Worm (Caenorhabditis elegans) whole organism, L3 larva: ENCODE data around the gene T20G5.13.

Source experiments
- ceh-16 ChIP-seq: sonication (generic microtip); optimal IDR thresholded peaks from 2 replicates; lab custom pipeline; 2017; ENCODE audit warnings: missing biosample characterization, missing genetic modification characterization
- eor-1 ChIP-seq, 2 experiments: fragments of 150-350 bp; optimal IDR thresholded peaks; 2 replicates each; lab custom pipeline; 2014 to 2018; ENCODE audit warnings: missing biosample characterization in 2 of 2, missing genetic modification characterization in 2 of 2
- nhr-11 ChIP-seq: fragments of 150-350 bp; optimal IDR thresholded peaks from 2 replicates; lab custom pipeline; 2014; ENCODE audit warnings: missing biosample characterization, missing genetic modification characterization
- nhr-77 ChIP-seq: fragments of 150-350 bp; optimal IDR thresholded peaks from 2 replicates; lab custom pipeline; 2014; ENCODE audit warnings: missing biosample characterization, missing genetic modification characterization
- unc-62 ChIP-seq: fragments of 150-350 bp; sonication (generic microtip); optimal IDR thresholded peaks from 4 replicates; lab custom pipeline; 2014; ENCODE audit warnings: missing biosample characterization, missing genetic modification reagents, missing genetic modification characterization

DNA sequence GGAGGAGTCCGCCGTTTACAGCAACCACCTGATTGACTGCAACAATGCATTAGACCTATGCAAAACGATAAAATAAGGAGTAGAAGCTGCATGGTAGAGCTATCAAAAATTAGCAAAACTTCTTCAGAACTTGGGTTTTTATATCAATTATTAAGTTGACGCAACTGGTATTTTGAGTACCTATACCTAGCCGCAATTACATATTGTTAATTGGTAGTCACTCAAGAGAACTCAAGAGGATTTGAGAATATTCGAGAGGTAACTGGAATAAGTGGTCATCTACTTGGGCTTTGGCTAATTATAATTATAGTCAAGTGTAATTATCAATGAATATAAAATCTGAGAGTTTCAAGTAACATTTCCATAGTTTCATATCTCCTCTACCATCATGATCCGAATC is at the start of gene T20G5.13, which contains the start of gene T20G5.12:
- TF ChIP-seq nhr-11 (tag; lab: Kevin White, UChicago) (no peak), ceh-16 (no peak), nhr-77 (no peak), unc-62 (GFP tag; lab: Kevin White, UChicago) (no peak), eor-1 (tag; optimal IDR thresholded peaks at IDR 0.05; lab: Kevin White, UChicago) (no peak)
